Worm (Caenorhabditis elegans) whole organism, L2 larva: ENCODE data around the gene B0334.10.

Experiments used
- C34F6.9 ChIP-seq: fragments of 150-350 bp; optimal IDR thresholded peaks from 2 replicates; lab custom pipeline; 2014; ENCODE audit warnings: missing biosample characterization, missing genetic modification characterization
- F13H6.1 ChIP-seq: sonication (generic microtip); optimal IDR thresholded peaks from 2 replicates; lab custom pipeline; 2016; ENCODE audit warnings: missing genetic modification characterization, missing compliant biosample characterization
- R02D3.7 ChIP-seq: fragments of 150-350 bp; optimal IDR thresholded peaks from 2 replicates; lab custom pipeline; 2014; ENCODE audit warnings: missing biosample characterization, missing genetic modification characterization
- Y55F3AM.14 ChIP-seq: fragments of 200-800 bp; sonication (Bioruptor generic); optimal IDR thresholded peaks from 2 replicates; lab custom pipeline; 2018; ENCODE audit warnings: mild to moderate bottlenecking, missing genetic modification characterization, missing compliant biosample characterization
- aly-2 ChIP-seq: fragments of 150-350 bp; optimal IDR thresholded peaks from 2 replicates; lab custom pipeline; 2014; ENCODE audit warnings: missing biosample characterization, missing genetic modification characterization
- ama-1 ChIP-seq: fragments of 150-350 bp; optimal IDR thresholded peaks from 2 replicates; lab custom pipeline; 2018; ENCODE audit warnings: inconsistent platforms
- blmp-1 ChIP-seq: sonication (generic microtip); optimal IDR thresholded peaks from 2 replicates; lab custom pipeline; 2017; ENCODE audit warnings: missing genetic modification characterization, mild to moderate bottlenecking, missing compliant biosample characterization, antibody characterized with exemption, moderate library complexity; ENCODE audit not compliant: insufficient read depth
- ceh-16 ChIP-seq: fragments of 150-350 bp; optimal IDR thresholded peaks from 2 replicates; lab custom pipeline; 2014; ENCODE audit warnings: missing biosample characterization, missing genetic modification characterization
- crh-2 ChIP-seq: sonication (generic microtip); optimal IDR thresholded peaks from 2 replicates; lab custom pipeline; 2017; ENCODE audit warnings: missing biosample characterization, missing genetic modification characterization
- dmd-4 ChIP-seq: sonication (generic microtip); optimal IDR thresholded peaks from 2 replicates; lab custom pipeline; 2017; ENCODE audit warnings: missing biosample characterization, missing genetic modification characterization
- elt-1 ChIP-seq: fragments of 150-350 bp; optimal IDR thresholded peaks from 2 replicates; lab custom pipeline; 2014; ENCODE audit warnings: missing biosample characterization, missing genetic modification characterization
- fos-1 ChIP-seq: fragments of 150-350 bp; optimal IDR thresholded peaks from 2 replicates; lab custom pipeline; 2014; ENCODE audit warnings: missing biosample characterization, missing genetic modification characterization
- gmeb-1 ChIP-seq: fragments of 150-350 bp; optimal IDR thresholded peaks from 2 replicates; lab custom pipeline; 2014; ENCODE audit warnings: missing biosample characterization, missing genetic modification characterization
- lin-11 ChIP-seq: fragments of 150-350 bp; sonication (generic microtip); optimal IDR thresholded peaks from 2 replicates; lab custom pipeline; 2014; ENCODE audit warnings: missing biosample characterization, missing genetic modification characterization, inconsistent platforms, mixed read lengths
- lin-39 ChIP-seq: fragments of 150-350 bp; optimal IDR thresholded peaks from 2 replicates; lab custom pipeline; 2014; ENCODE audit warnings: missing biosample characterization, missing genetic modification reagents, missing genetic modification characterization
- lsy-2 ChIP-seq, 2 experiments: fragments of 150-350 bp in 1 of 2; sonication (generic microtip) in 1 of 2; optimal IDR thresholded peaks; 2 replicates each; lab custom pipeline; 2014 to 2017; ENCODE audit warnings: missing biosample characterization in 2 of 2, missing genetic modification characterization in 2 of 2
- mab-5 ChIP-seq: fragments of 150-350 bp; optimal IDR thresholded peaks from 2 replicates; lab custom pipeline; 2014; ENCODE audit warnings: missing biosample characterization, missing genetic modification characterization
- mbf-1 ChIP-seq: sonication (generic microtip); optimal IDR thresholded peaks from 2 replicates; lab custom pipeline; 2017; ENCODE audit warnings: missing biosample characterization, missing genetic modification characterization
- nhr-12 ChIP-seq: fragments of 150-350 bp; optimal IDR thresholded peaks from 2 replicates; lab custom pipeline; 2014; ENCODE audit warnings: missing biosample characterization, missing genetic modification characterization
- nhr-21 ChIP-seq: fragments of 150-350 bp; optimal IDR thresholded peaks from 2 replicates; lab custom pipeline; 2014; ENCODE audit warnings: missing biosample characterization, missing genetic modification characterization
- nhr-237 ChIP-seq: fragments of 150-350 bp; optimal IDR thresholded peaks from 2 replicates; lab custom pipeline; 2014; ENCODE audit warnings: missing biosample characterization, missing genetic modification characterization
- nhr-25 ChIP-seq: fragments of 150-350 bp; sonication (generic microtip); optimal IDR thresholded peaks from 3 replicates; lab custom pipeline; 2014; ENCODE audit warnings: missing biosample characterization, missing genetic modification characterization
- nhr-6 ChIP-seq: fragments of 150-350 bp; optimal IDR thresholded peaks from 2 replicates; lab custom pipeline; 2014; ENCODE audit warnings: missing biosample characterization, missing genetic modification characterization
- peb-1 ChIP-seq: fragments of 150-350 bp; optimal IDR thresholded peaks from 2 replicates; lab custom pipeline; 2014; ENCODE audit warnings: missing biosample characterization, missing genetic modification characterization
- sem-4 ChIP-seq: fragments of 150-350 bp; optimal IDR thresholded peaks from 2 replicates; lab custom pipeline; 2014; ENCODE audit warnings: missing biosample characterization, missing genetic modification reagents, missing genetic modification characterization
- skn-1 ChIP-seq: sonication (generic microtip); optimal IDR thresholded peaks from 2 replicates; lab custom pipeline; 2017; ENCODE audit warnings: missing biosample characterization, missing genetic modification characterization
- sma-3 ChIP-seq: sonication (generic microtip); optimal IDR thresholded peaks from 2 replicates; lab custom pipeline; 2016; ENCODE audit warnings: missing genetic modification reagents, missing genetic modification characterization, missing compliant biosample characterization
- sma-9 ChIP-seq, 2 experiments: fragments of 150-350 bp in 1 of 2; sonication (generic microtip) in 1 of 2; optimal IDR thresholded peaks; 2 replicates each; lab custom pipeline; 2014 to 2016; ENCODE audit warnings: missing genetic modification characterization in 2 of 2, mild to moderate bottlenecking in 1 of 2, missing biosample characterization in 1 of 2, missing compliant biosample characterization in 1 of 2, missing genetic modification reagents in 1 of 2, moderate library complexity in 1 of 2
- snpc-4 ChIP-seq: fragments of 150-350 bp; optimal IDR thresholded peaks from 2 replicates; lab custom pipeline; 2014; ENCODE audit warnings: missing biosample characterization, missing genetic modification characterization
- unc-39 ChIP-seq: fragments of 150-350 bp; optimal IDR thresholded peaks from 2 replicates; lab custom pipeline; 2014; ENCODE audit warnings: missing biosample characterization, missing genetic modification characterization
- unc-55 ChIP-seq: fragments of 150-350 bp; sonication (generic microtip); optimal IDR thresholded peaks from 3 replicates; lab custom pipeline; 2014; ENCODE audit warnings: missing biosample characterization, missing genetic modification reagents, missing genetic modification characterization
- unc-62 ChIP-seq: fragments of 150-350 bp; optimal IDR thresholded peaks from 2 replicates; lab custom pipeline; 2014; ENCODE audit warnings: missing biosample characterization, missing genetic modification reagents, missing genetic modification characterization
- zag-1 ChIP-seq: fragments of 150-350 bp; optimal IDR thresholded peaks from 2 replicates; lab custom pipeline; 2014; ENCODE audit warnings: missing biosample characterization, missing genetic modification characterization
- ztf-11 ChIP-seq: sonication (generic microtip); optimal IDR thresholded peaks from 2 replicates; lab custom pipeline; 2017; ENCODE audit warnings: missing biosample characterization, missing genetic modification characterization

Gene B0334.10

ce11 chrII:11496767-11497166 lies 21.5 kb upstream of the B0334.10 start, which contains the start of gene emc-5:
TSS of gene emc-5 (plus strand) at chrII:11496780.
- no peak for TF ChIP-seq ceh-16
- TF ChIP-seq nhr-6 (tag; lab: Kevin White, UChicago): no peak
- TF ChIP-seq R02D3.7: no peak
- TF ChIP-seq aly-2 (tag; lab: Kevin White, UChicago): no peak
- TF ChIP-seq F13H6.1: peak; percentile 43
- peak; percentile 17 for TF ChIP-seq sma-9 (GFP tag; optimal IDR thresholded peaks at IDR 0.05; lab: Kevin White, UChicago)
- no peak for TF ChIP-seq sma-9 (tag; optimal IDR thresholded peaks at IDR 0.05; lab: Kevin White, UChicago)
- TF ChIP-seq mab-5 (tag; lab: Kevin White, UChicago): peak; percentile 9
- TF ChIP-seq lsy-2 (tag; optimal IDR thresholded peaks at IDR 0.05; lab: Kevin White, UChicago): peak in 1 of 2 experiments; percentile 34
- TF ChIP-seq nhr-12: no peak
- TF ChIP-seq crh-2 (tag; lab: Kevin White, UChicago): no peak
- no peak for TF ChIP-seq sma-3 (GFP tag; lab: Kevin White, UChicago)
- TF ChIP-seq, all 48 proteins: peak for 4

ce11 chrII:11497365-11497764 lies 20.9 kb upstream of the B0334.10 start, which contains the start of gene B0334.5:
TSS of gene B0334.5 (plus strand) at chrII:11497665.
- TF ChIP-seq lin-11 (tag; lab: Kevin White, UChicago) (no peak), dmd-4 (tag; lab: Kevin White, UChicago) (no peak), fos-1 (tag; lab: Kevin White, UChicago) (no peak), Y55F3AM.14 (GFP tag; lab: Kevin White, UChicago) (no peak), blmp-1 (tag; lab: Kevin White, UChicago) (no peak), crh-2 (tag; lab: Kevin White, UChicago) (no peak), peb-1 (no peak), zag-1 (tag; lab: Kevin White, UChicago) (no peak), unc-55 (GFP tag; lab: Kevin White, UChicago) (no peak), sem-4 (no peak), lsy-2 (tag; optimal IDR thresholded peaks at IDR 0.05; lab: Kevin White, UChicago) (no peak), nhr-237 (tag; lab: Kevin White, UChicago) (no peak), gmeb-1 (tag; lab: Kevin White, UChicago) (no peak), unc-62 (GFP tag; lab: Kevin White, UChicago) (no peak), skn-1 (no peak), unc-39 (tag; lab: Kevin White, UChicago) (no peak), mbf-1 (tag; lab: Kevin White, UChicago) (no peak), elt-1 (tag; lab: Kevin White, UChicago) (no peak), snpc-4 (no peak)
- TF ChIP-seq, all 48 proteins: peak for 0

DNA sequence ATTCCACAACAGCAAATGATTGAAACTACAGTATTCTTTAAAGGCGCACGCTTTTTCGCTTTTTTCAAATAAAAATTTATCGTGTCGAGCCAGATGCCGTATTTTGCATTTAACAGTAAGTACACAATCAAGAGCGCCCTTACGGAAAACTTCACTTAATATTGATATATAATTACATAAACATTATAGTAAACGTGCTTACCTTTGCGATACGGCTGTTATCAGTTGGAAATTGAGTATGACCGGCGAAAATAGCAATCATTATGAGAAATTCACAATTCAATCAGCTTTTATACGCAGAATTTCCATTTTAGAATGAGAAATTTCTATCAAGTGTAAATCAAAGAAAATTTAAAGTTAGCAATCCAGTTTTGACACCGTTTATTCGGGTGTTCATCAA lies 18.1 kb upstream of the B0334.10 start, which contains the start of gene B0334.20:
Gene B0334.20, minus strand, starts transcription at position 262 of the 400 bp plus-strand sequence.
- TF ChIP-seq lin-39 (no peak), fos-1 (tag; lab: Kevin White, UChicago) (peak; percentile 53), mbf-1 (tag; lab: Kevin White, UChicago) (no peak), lin-11 (tag; lab: Kevin White, UChicago) (no peak)

- TF ChIP-seq crh-2 (tag; lab: Kevin White, UChicago): peak; percentile 5
- TF ChIP-seq nhr-21 (tag; lab: Kevin White, UChicago): peak; percentile 84
- TF ChIP-seq sma-9 (GFP tag; optimal IDR thresholded peaks at IDR 0.05; lab: Kevin White, UChicago): peak; percentile 56
- no peak for TF ChIP-seq sma-9 (tag; optimal IDR thresholded peaks at IDR 0.05; lab: Kevin White, UChicago)
- peak; percentile 7 for TF ChIP-seq nhr-25 (tag; lab: Kevin White, UChicago)
- TF ChIP-seq dmd-4 (tag; lab: Kevin White, UChicago): no peak
- peak in 1 of 2 experiments; percentile 12 for TF ChIP-seq lsy-2 (tag; optimal IDR thresholded peaks at IDR 0.05; lab: Kevin White, UChicago)
- TF ChIP-seq fos-1 (tag; lab: Kevin White, UChicago): peak; percentile 36
- TF ChIP-seq C34F6.9: no peak
- no peak for TF ChIP-seq ama-1
- TF ChIP-seq blmp-1 (tag; lab: Kevin White, UChicago): peak; percentile 90
Measured at ce11 chrII:11501956-11502355, 16.3 kb upstream of the B0334.10 start.

DNA sequence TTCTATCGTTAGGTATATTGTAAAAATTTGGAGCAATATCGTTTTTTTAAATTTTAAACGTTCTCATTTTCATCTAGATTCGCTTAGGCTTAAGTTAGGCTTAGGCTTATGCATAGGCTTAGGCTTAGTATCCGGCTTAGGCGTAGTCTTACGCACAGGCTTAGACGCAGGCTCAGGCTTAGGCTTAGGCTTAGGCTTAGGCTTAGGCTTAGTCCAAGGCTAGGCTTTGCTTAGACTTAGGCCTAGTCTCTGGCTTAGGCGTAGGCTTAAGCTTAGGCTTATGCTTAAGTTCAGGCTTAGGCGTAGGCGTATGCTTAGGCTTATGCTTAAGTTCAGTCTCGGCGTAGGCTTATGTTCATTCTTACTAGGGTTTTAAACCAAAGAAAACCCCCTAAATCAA lies 14.5 kb upstream of the B0334.10 start:
- no peak for TF ChIP-seq C34F6.9
- no peak for TF ChIP-seq nhr-12
- no peak for TF ChIP-seq zag-1 (tag; lab: Kevin White, UChicago)
- TF ChIP-seq ztf-11 (tag; lab: Kevin White, UChicago): no peak
- no peak for TF ChIP-seq unc-39 (tag; lab: Kevin White, UChicago)
- TF ChIP-seq F13H6.1: no peak
- TF ChIP-seq nhr-237 (tag; lab: Kevin White, UChicago): no peak
- TF ChIP-seq sma-9 (GFP tag; optimal IDR thresholded peaks at IDR 0.05; lab: Kevin White, UChicago): no peak
- TF ChIP-seq sma-9 (tag; optimal IDR thresholded peaks at IDR 0.05; lab: Kevin White, UChicago): no peak
- no peak for TF ChIP-seq gmeb-1 (tag; lab: Kevin White, UChicago)
